Worm (Caenorhabditis elegans) whole organism, L3 larva: ENCODE data around the gene cest-8.

ENCODE experiments used
- egl-27 ChIP-seq: sonication (generic microtip); optimal IDR thresholded peaks from 4 replicates; lab custom pipeline; 2017; ENCODE audit warnings: missing biosample characterization, missing genetic modification reagents, missing genetic modification characterization
- elt-1 ChIP-seq: fragments of 150-350 bp; optimal IDR thresholded peaks from 2 replicates; lab custom pipeline; 2014; ENCODE audit warnings: missing biosample characterization, missing genetic modification characterization
- nhr-25 ChIP-seq: sonication (generic microtip); optimal IDR thresholded peaks from 2 replicates; lab custom pipeline; 2017; ENCODE audit warnings: missing biosample characterization, missing genetic modification characterization

- TF ChIP-seq nhr-25 (tag; lab: Kevin White, UChicago) (no peak), elt-1 (tag; lab: Kevin White, UChicago) (no peak), egl-27 (tag; lab: Kevin White, UChicago) (no peak)
These were observed 2.4 kb downstream of the cest-8 start, which contains the start of gene cest-9.2 for ce11 chrX:12221817-12222216.
